Worm (Caenorhabditis elegans) whole organism, L4/young adult: ENCODE data around the gene C32D5.14.

Experiments
- W03F9.2 ChIP-seq: fragments of 150-350 bp; optimal IDR thresholded peaks from 2 replicates; lab custom pipeline; 2014; ENCODE audit warnings: missing biosample characterization, missing genetic modification characterization
- him-1 ChIP-seq: sonication (generic microtip); optimal IDR thresholded peaks from 2 replicates; lab custom pipeline; 2016; ENCODE audit warnings: missing genotype, missing genetic modification reagents, missing genetic modification characterization, missing compliant biosample characterization

DNA sequence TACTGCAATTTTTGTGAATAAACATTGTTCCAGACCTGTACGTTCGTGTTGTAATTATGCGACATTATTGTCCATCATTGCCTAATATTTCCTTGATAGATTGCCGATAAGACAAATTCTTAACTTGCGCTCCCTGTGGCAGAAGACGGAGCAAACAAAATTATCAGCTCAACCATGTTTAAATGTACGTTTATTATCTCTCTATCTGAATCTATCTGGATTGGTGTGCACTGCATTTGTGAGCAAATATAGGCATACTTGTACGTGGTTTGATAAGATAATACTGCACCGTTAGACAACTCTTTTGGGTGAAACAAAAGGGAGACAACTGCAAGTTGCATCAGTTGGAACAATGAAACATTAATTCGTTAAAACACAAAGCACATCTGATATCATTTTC, 8.0 kb upstream of the C32D5.14 start:
- TF ChIP-seq him-1 (tag; lab: Kevin White, UChicago) (no peak), W03F9.2 (no peak)
